Worm (Caenorhabditis elegans) whole organism, L2 larva: ENCODE results near the gene rabx-5.

Experiments used
- C34F6.9 ChIP-seq: fragments of 150-350 bp; optimal IDR thresholded peaks from 2 replicates; lab custom pipeline; 2014; ENCODE audit warnings: missing biosample characterization, missing genetic modification characterization
- F13H6.1 ChIP-seq: sonication (generic microtip); optimal IDR thresholded peaks from 2 replicates; lab custom pipeline; 2016; ENCODE audit warnings: missing genetic modification characterization, missing compliant biosample characterization
- Y55F3AM.14 ChIP-seq: fragments of 200-800 bp; sonication (Bioruptor generic); optimal IDR thresholded peaks from 2 replicates; lab custom pipeline; 2018; ENCODE audit warnings: mild to moderate bottlenecking, missing genetic modification characterization, missing compliant biosample characterization
- ama-1 ChIP-seq: fragments of 150-350 bp; optimal IDR thresholded peaks from 2 replicates; lab custom pipeline; 2018; ENCODE audit warnings: inconsistent platforms
- ceh-82 ChIP-seq: fragments of 150-350 bp; optimal IDR thresholded peaks from 2 replicates; lab custom pipeline; 2014; ENCODE audit warnings: missing biosample characterization, missing genetic modification characterization
- crh-2 ChIP-seq: sonication (generic microtip); optimal IDR thresholded peaks from 2 replicates; lab custom pipeline; 2017; ENCODE audit warnings: missing biosample characterization, missing genetic modification characterization
- dmd-4 ChIP-seq: sonication (generic microtip); optimal IDR thresholded peaks from 2 replicates; lab custom pipeline; 2017; ENCODE audit warnings: missing biosample characterization, missing genetic modification characterization
- elt-1 ChIP-seq: fragments of 150-350 bp; optimal IDR thresholded peaks from 2 replicates; lab custom pipeline; 2014; ENCODE audit warnings: missing biosample characterization, missing genetic modification characterization
- fos-1 ChIP-seq: fragments of 150-350 bp; optimal IDR thresholded peaks from 2 replicates; lab custom pipeline; 2014; ENCODE audit warnings: missing biosample characterization, missing genetic modification characterization
- lin-11 ChIP-seq: fragments of 150-350 bp; sonication (generic microtip); optimal IDR thresholded peaks from 2 replicates; lab custom pipeline; 2014; ENCODE audit warnings: missing biosample characterization, missing genetic modification characterization, inconsistent platforms, mixed read lengths
- lin-13 ChIP-seq: fragments of 150-350 bp; optimal IDR thresholded peaks from 2 replicates; lab custom pipeline; 2014; ENCODE audit warnings: missing biosample characterization, missing genetic modification reagents, missing genetic modification characterization
- lin-39 ChIP-seq: fragments of 150-350 bp; optimal IDR thresholded peaks from 2 replicates; lab custom pipeline; 2014; ENCODE audit warnings: missing biosample characterization, missing genetic modification reagents, missing genetic modification characterization
- lsy-2 ChIP-seq, 2 experiments: fragments of 150-350 bp in 1 of 2; sonication (generic microtip) in 1 of 2; optimal IDR thresholded peaks; 2 replicates each; lab custom pipeline; 2014 to 2017; ENCODE audit warnings: missing biosample characterization in 2 of 2, missing genetic modification characterization in 2 of 2
- mab-5 ChIP-seq: fragments of 150-350 bp; optimal IDR thresholded peaks from 2 replicates; lab custom pipeline; 2014; ENCODE audit warnings: missing biosample characterization, missing genetic modification characterization
- mbf-1 ChIP-seq: sonication (generic microtip); optimal IDR thresholded peaks from 2 replicates; lab custom pipeline; 2017; ENCODE audit warnings: missing biosample characterization, missing genetic modification characterization
- mdl-1 ChIP-seq, 2 experiments: fragments of 150-350 bp in 1 of 2; sonication (generic microtip) in 1 of 2; optimal IDR thresholded peaks; 2 replicates each; lab custom pipeline; 2017; ENCODE audit warnings: missing biosample characterization in 2 of 2, missing genetic modification characterization in 2 of 2
- nhr-10 ChIP-seq: sonication (generic microtip); optimal IDR thresholded peaks from 2 replicates; lab custom pipeline; 2017; ENCODE audit warnings: missing biosample characterization, missing genetic modification characterization
- nhr-11 ChIP-seq: fragments of 150-350 bp; optimal IDR thresholded peaks from 2 replicates; lab custom pipeline; 2014; ENCODE audit warnings: missing biosample characterization, missing genetic modification characterization
- nhr-12 ChIP-seq: fragments of 150-350 bp; optimal IDR thresholded peaks from 2 replicates; lab custom pipeline; 2014; ENCODE audit warnings: missing biosample characterization, missing genetic modification characterization
- nhr-129 ChIP-seq: fragments of 150-350 bp; optimal IDR thresholded peaks from 2 replicates; lab custom pipeline; 2014; ENCODE audit warnings: missing biosample characterization, missing genetic modification characterization
- nhr-23 ChIP-seq: fragments of 150-350 bp; optimal IDR thresholded peaks from 2 replicates; lab custom pipeline; 2014; ENCODE audit warnings: missing biosample characterization, missing genetic modification reagents, missing genetic modification characterization
- nhr-237 ChIP-seq: fragments of 150-350 bp; optimal IDR thresholded peaks from 2 replicates; lab custom pipeline; 2014; ENCODE audit warnings: missing biosample characterization, missing genetic modification characterization
- nhr-25 ChIP-seq: fragments of 150-350 bp; sonication (generic microtip); optimal IDR thresholded peaks from 3 replicates; lab custom pipeline; 2014; ENCODE audit warnings: missing biosample characterization, missing genetic modification characterization
- nhr-6 ChIP-seq: fragments of 150-350 bp; optimal IDR thresholded peaks from 2 replicates; lab custom pipeline; 2014; ENCODE audit warnings: missing biosample characterization, missing genetic modification characterization
- nhr-77 ChIP-seq: fragments of 150-350 bp; optimal IDR thresholded peaks from 2 replicates; lab custom pipeline; 2014; ENCODE audit warnings: missing biosample characterization, missing genetic modification characterization
- sem-4 ChIP-seq: fragments of 150-350 bp; optimal IDR thresholded peaks from 2 replicates; lab custom pipeline; 2014; ENCODE audit warnings: missing biosample characterization, missing genetic modification reagents, missing genetic modification characterization
- skn-1 ChIP-seq: sonication (generic microtip); optimal IDR thresholded peaks from 2 replicates; lab custom pipeline; 2017; ENCODE audit warnings: missing biosample characterization, missing genetic modification characterization
- sma-3 ChIP-seq: sonication (generic microtip); optimal IDR thresholded peaks from 2 replicates; lab custom pipeline; 2016; ENCODE audit warnings: missing genetic modification reagents, missing genetic modification characterization, missing compliant biosample characterization
- sma-9 ChIP-seq, 2 experiments: fragments of 150-350 bp in 1 of 2; sonication (generic microtip) in 1 of 2; optimal IDR thresholded peaks; 2 replicates each; lab custom pipeline; 2014 to 2016; ENCODE audit warnings: missing genetic modification characterization in 2 of 2, mild to moderate bottlenecking in 1 of 2, missing biosample characterization in 1 of 2, missing compliant biosample characterization in 1 of 2, missing genetic modification reagents in 1 of 2, moderate library complexity in 1 of 2
- unc-39 ChIP-seq: fragments of 150-350 bp; optimal IDR thresholded peaks from 2 replicates; lab custom pipeline; 2014; ENCODE audit warnings: missing biosample characterization, missing genetic modification characterization
- unc-55 ChIP-seq: fragments of 150-350 bp; sonication (generic microtip); optimal IDR thresholded peaks from 3 replicates; lab custom pipeline; 2014; ENCODE audit warnings: missing biosample characterization, missing genetic modification reagents, missing genetic modification characterization
- unc-62 ChIP-seq: fragments of 150-350 bp; optimal IDR thresholded peaks from 2 replicates; lab custom pipeline; 2014; ENCODE audit warnings: missing biosample characterization, missing genetic modification reagents, missing genetic modification characterization
- zag-1 ChIP-seq: fragments of 150-350 bp; optimal IDR thresholded peaks from 2 replicates; lab custom pipeline; 2014; ENCODE audit warnings: missing biosample characterization, missing genetic modification characterization
- ztf-1 ChIP-seq: fragments of 200-800 bp; sonication (Bioruptor generic); conservative IDR thresholded peaks from 2 replicates; pipeline ENCODE4 v1.3.6; 2022; ENCODE audit warnings: missing genetic modification characterization, missing compliant biosample characterization
- ztf-11 ChIP-seq: sonication (generic microtip); optimal IDR thresholded peaks from 2 replicates; lab custom pipeline; 2017; ENCODE audit warnings: missing biosample characterization, missing genetic modification characterization
- ztf-4 ChIP-seq: fragments of 150-350 bp; optimal IDR thresholded peaks from 2 replicates; lab custom pipeline; 2014; ENCODE audit warnings: missing biosample characterization, missing genetic modification characterization

rabx-5 gene

DNA sequence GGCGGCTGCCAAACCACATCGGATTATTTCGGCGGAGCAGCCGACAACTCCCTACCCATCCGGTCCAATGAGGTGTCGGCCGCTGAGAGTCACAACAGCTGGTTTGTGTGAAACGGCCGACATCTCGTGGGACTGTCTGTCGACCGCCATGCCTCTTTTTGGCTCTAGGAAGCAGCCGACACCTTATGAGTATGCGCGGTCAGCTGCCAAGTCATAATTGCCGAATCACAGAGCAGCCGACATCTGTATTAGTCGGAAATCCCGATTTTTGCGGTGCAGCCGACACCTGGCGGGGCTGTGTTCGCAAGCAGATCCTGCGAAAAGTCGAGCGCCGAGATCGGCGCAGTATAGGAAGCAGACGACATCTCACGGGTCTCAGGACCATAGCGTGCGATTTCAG lies 13.1 kb upstream of the rabx-5 start:
- TF ChIP-seq ztf-1 (GFP tag; lab: Robert Waterston, UW) (no peak), ztf-11 (tag; lab: Kevin White, UChicago) (no peak), sma-3 (GFP tag; lab: Kevin White, UChicago) (no peak), nhr-6 (tag; lab: Kevin White, UChicago) (no peak), ceh-82 (no peak), nhr-77 (tag; lab: Kevin White, UChicago) (no peak), lin-13 (GFP tag; lab: Kevin White, UChicago) (no peak), fos-1 (tag; lab: Kevin White, UChicago) (no peak), nhr-25 (no peak), dmd-4 (tag; lab: Kevin White, UChicago) (no peak), unc-62 (GFP tag; lab: Kevin White, UChicago) (no peak), C34F6.9 (tag; lab: Kevin White, UChicago) (no peak), unc-55 (GFP tag; lab: Kevin White, UChicago) (no peak)

DNA sequence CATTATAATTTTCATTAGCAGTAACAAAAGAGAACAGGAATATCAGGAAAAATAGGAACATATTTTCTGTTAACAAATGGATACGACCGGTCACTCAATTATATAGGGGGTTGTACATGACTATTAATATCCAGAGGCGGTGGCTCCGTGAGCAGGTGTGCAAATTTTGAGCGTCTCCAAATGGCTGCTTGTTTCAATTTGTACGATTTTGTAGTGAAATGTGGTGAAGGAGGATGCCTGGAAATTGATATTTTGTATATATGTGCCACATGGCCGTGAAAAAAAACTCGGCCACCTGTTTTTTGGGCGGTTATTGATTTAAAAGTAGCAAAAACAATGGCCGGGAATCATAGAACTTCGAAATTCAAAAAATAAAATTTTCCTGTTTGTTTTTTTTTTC lies 12.4 kb upstream of the rabx-5 start, which contains the start of gene Y45F3A.8:
Gene Y45F3A.8 (minus strand): TSS at position 101 of the 400 bp plus-strand sequence.
- TF ChIP-seq nhr-12 (tag; lab: Kevin White, UChicago) = no peak
- TF ChIP-seq skn-1 = no peak
- TF ChIP-seq mbf-1 (tag; lab: Kevin White, UChicago) = no peak
- no peak for TF ChIP-seq zag-1 (tag; lab: Kevin White, UChicago)
- no peak for TF ChIP-seq Y55F3AM.14 (GFP tag; lab: Kevin White, UChicago)
- TF ChIP-seq ztf-1 (GFP tag; lab: Robert Waterston, UW) = no peak
- no peak for TF ChIP-seq nhr-25
- TF ChIP-seq mdl-1 (tag; optimal IDR thresholded peaks at IDR 0.05; lab: Kevin White, UChicago) = no peak
- no peak for TF ChIP-seq crh-2
- TF ChIP-seq mab-5 (tag; lab: Kevin White, UChicago) = no peak
- TF ChIP-seq lin-11 = no peak
- no peak for TF ChIP-seq nhr-11
- no peak for TF ChIP-seq ztf-11 (tag; lab: Kevin White, UChicago)
- no peak for TF ChIP-seq ceh-82
- no peak for TF ChIP-seq unc-39 (tag; lab: Kevin White, UChicago)
- no peak for TF ChIP-seq unc-55 (GFP tag; lab: Kevin White, UChicago)
- no peak for TF ChIP-seq C34F6.9 (tag; lab: Kevin White, UChicago)
- no peak for TF ChIP-seq nhr-77 (tag; lab: Kevin White, UChicago)
- no peak for TF ChIP-seq nhr-237 (tag; lab: Kevin White, UChicago)
- no peak for TF ChIP-seq F13H6.1 (tag; lab: Kevin White, UChicago)

DNA sequence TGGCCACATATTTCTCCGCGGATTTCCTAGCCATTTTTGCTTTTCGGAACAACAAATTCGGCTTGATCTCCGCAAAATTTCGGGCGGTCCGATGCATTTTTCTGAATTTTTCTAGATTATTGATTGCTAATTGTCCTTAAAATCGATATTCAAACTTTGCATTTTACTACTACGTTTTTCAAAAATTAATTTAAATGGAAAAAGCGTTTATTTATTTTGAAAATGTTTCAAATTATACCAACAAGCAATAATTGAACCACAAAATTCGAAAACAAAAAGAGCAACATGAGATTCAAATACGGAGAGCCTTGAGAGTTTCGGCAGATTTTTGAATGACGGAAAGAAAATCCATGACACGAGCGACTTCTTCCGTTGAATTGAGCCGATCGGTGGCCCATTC lies 10.1 kb upstream of the rabx-5 start, which contains the start of gene Y45F3A.9:
Gene Y45F3A.9 (minus strand): TSS at position 101 of the 400 bp plus-strand sequence.
- TF ChIP-seq unc-39 (tag; lab: Kevin White, UChicago) (no peak), nhr-129 (tag; lab: Kevin White, UChicago) (no peak), nhr-10 (no peak), F13H6.1 (tag; lab: Kevin White, UChicago) (no peak), nhr-23 (tag; lab: Kevin White, UChicago) (no peak), C34F6.9 (tag; lab: Kevin White, UChicago) (no peak)

DNA sequence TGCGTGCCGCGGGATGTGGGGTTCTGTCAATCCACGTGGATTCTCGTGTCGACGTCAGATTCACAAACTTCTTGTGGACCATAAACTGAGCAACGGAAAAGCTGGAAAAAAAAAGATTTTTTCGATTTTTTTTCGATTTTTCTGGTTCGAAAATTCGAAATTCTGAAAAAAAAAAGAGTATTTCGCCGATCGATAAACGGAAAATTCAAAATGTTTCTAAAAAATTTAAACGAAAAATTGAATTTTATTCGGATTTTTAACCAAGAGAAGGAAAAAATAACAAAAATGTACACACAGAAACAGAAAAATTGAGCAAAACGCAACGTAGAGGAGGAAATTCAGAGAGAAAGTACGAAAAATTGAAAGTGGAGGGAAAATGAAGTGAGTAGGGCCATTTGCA lies 8.8 kb upstream of the rabx-5 start, which contains the start of gene Y39A1A.3:
Gene Y39A1A.3 (minus strand): TSS at position 101 of the 400 bp plus-strand sequence.
- TF ChIP-seq nhr-6 (tag; lab: Kevin White, UChicago) = no peak
- TF ChIP-seq lin-11 = no peak
- no peak for TF ChIP-seq elt-1 (tag; lab: Kevin White, UChicago)
- no peak for TF ChIP-seq skn-1
- TF ChIP-seq zag-1 (tag; lab: Kevin White, UChicago) = no peak
- TF ChIP-seq fos-1 (tag; lab: Kevin White, UChicago) = no peak
- no peak for TF ChIP-seq sem-4 (tag; lab: Kevin White, UChicago)
- no peak for TF ChIP-seq Y55F3AM.14 (GFP tag; lab: Kevin White, UChicago)
- TF ChIP-seq lin-39 (tag; lab: Kevin White, UChicago) = no peak
- no peak for TF ChIP-seq sma-9 (GFP tag; optimal IDR thresholded peaks at IDR 0.05; lab: Kevin White, UChicago)
- no peak for TF ChIP-seq sma-9 (tag; optimal IDR thresholded peaks at IDR 0.05; lab: Kevin White, UChicago)
- no peak for TF ChIP-seq nhr-25
- TF ChIP-seq ztf-4 (tag; lab: Kevin White, UChicago) = no peak
- TF ChIP-seq unc-39 (tag; lab: Kevin White, UChicago) = no peak
- no peak for TF ChIP-seq ama-1 (lab: Kevin White, UChicago)
- no peak for TF ChIP-seq nhr-23 (tag; lab: Kevin White, UChicago)
- no peak for TF ChIP-seq ceh-82
- no peak for TF ChIP-seq nhr-237 (tag; lab: Kevin White, UChicago)
- no peak for TF ChIP-seq dmd-4 (tag; lab: Kevin White, UChicago)
- no peak for TF ChIP-seq mdl-1 (tag; optimal IDR thresholded peaks at IDR 0.05; lab: Kevin White, UChicago)
- TF ChIP-seq lsy-2 (tag; optimal IDR thresholded peaks at IDR 0.05; lab: Kevin White, UChicago) = no peak
- TF ChIP-seq, all 48 proteins: peak for 0
